Fruit fly (Drosophila melanogaster): Measurements from ENCODE around the gene CG42354.

Gene CG42354

DNA sequence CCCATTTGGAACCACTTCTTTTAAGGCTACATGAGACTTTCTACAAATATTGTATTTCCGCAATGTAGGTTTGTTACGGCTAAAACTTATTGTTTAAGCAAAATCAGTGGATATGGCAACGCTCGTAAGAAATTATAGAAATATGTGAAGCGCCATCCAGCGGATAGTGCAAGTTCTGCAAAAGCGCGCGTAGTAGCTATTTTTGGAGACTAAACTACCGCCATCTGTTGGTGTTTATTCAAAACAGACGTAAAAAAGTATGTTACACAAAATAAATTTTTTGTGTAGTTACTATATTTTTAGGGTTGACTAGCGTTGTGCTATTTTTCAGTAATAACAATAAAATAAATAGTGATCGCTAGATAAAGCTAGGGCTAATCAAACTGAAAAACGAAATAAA is 969 bp upstream of the CG42354 start:
- TF ChIP-seq lz (GFP tag; optimal IDR thresholded peaks at IDR 0.05) (peak; percentile 43), net (GFP tag; optimal IDR thresholded peaks at IDR 0.05) (no peak), Eip78C (GFP tag) (peak; percentile 17), Hr39 (GFP tag; optimal IDR thresholded peaks at IDR 0.05) (peak; percentile 32), ss (GFP tag; optimal IDR thresholded peaks at IDR 0.05) (no peak), acj6 (GFP tag; optimal IDR thresholded peaks at IDR 0.05) (peak; percentile 3), dsx (GFP tag; optimal IDR thresholded peaks at IDR 0.05; ENCODE audit: poor library complexity, severe bottlenecking) (no peak), cyc (GFP tag; optimal IDR thresholded peaks at IDR 0.05) (peak; percentile 39), CG31627 (GFP tag; optimal IDR thresholded peaks at IDR 0.05) (peak; percentile 37), salr (GFP tag; optimal IDR thresholded peaks at IDR 0.05) (no peak)

- TF ChIP-seq CG8119 (GFP tag; IDR thresholded peaks at IDR 0.05) (no peak), CG15336 (GFP tag; IDR thresholded peaks at IDR 0.05) (peak; percentile 15; the same call in 1 of the 2 replicates), svp (GFP tag) (no peak), Smox (GFP tag; optimal IDR thresholded peaks at IDR 0.05) (no peak), eg (GFP tag; IDR thresholded peaks at IDR 0.05) (no peak), CG8319 (GFP tag; optimal IDR thresholded peaks at IDR 0.05) (no peak), Gug (GFP tag; IDR thresholded peaks at IDR 0.05) (no peak), Eip78C (GFP tag) (peak; percentile 56), acj6 (GFP tag; optimal IDR thresholded peaks at IDR 0.05) (no peak), Eip75B (GFP tag; optimal IDR thresholded peaks at IDR 0.05) (no peak), CG6163 (GFP tag; IDR thresholded peaks at IDR 0.05) (0 out of 3 replicates have a peak, but pooled peaks have one; percentile 10), CG3919 (GFP tag; optimal IDR thresholded peaks at IDR 0.05) (no peak)
Observed at dm6 chrX:16104056-16104737, 549 bp downstream of the CG42354 start.

dm6 chrX:16103482-16103881 is 1.3 kb downstream of the CG42354 start:
- TF ChIP-seq CG11294 (GFP tag; IDR thresholded peaks at IDR 0.05) = no peak
- peak; percentile 52 for TF ChIP-seq Smox (GFP tag; optimal IDR thresholded peaks at IDR 0.05)
- TF ChIP-seq CG9139 (GFP tag; optimal IDR thresholded peaks at IDR 0.05) = no peak
- peak; percentile 32 for TF ChIP-seq CG8632 (GFP tag; optimal IDR thresholded peaks at IDR 0.05)
- TF ChIP-seq Eip93F (GFP tag; optimal IDR thresholded peaks at IDR 0.05) = peak; percentile 5
- peak; percentile 14 for TF ChIP-seq CG32006 (GFP tag; optimal IDR thresholded peaks at IDR 0.05)
- no peak for TF ChIP-seq CG4318 (GFP tag; optimal IDR thresholded peaks at IDR 0.05)
- TF ChIP-seq Eip78C (GFP tag) = peak; percentile 87
- peak; percentile 42 for TF ChIP-seq Hr4 (GFP tag; optimal IDR thresholded peaks at IDR 0.05)
- peak; percentile 29 for TF ChIP-seq pdm3 (GFP tag; optimal IDR thresholded peaks at IDR 0.05)
- peak; percentile 43 for TF ChIP-seq acj6 (GFP tag; optimal IDR thresholded peaks at IDR 0.05)
- TF ChIP-seq Eip75B (GFP tag; optimal IDR thresholded peaks at IDR 0.05) = peak; percentile 55
- no peak for TF ChIP-seq net (GFP tag; optimal IDR thresholded peaks at IDR 0.05)
- TF ChIP-seq topi (GFP tag; optimal IDR thresholded peaks at IDR 0.05) = peak; percentile 48
- peak; percentile 48 for TF ChIP-seq Sox102F (GFP tag; optimal IDR thresholded peaks at IDR 0.05)
- no peak for TF ChIP-seq ss (GFP tag; optimal IDR thresholded peaks at IDR 0.05)
- TF ChIP-seq CG8319 (GFP tag; optimal IDR thresholded peaks at IDR 0.05) = peak; percentile 15
- TF ChIP-seq CG3919 (GFP tag; optimal IDR thresholded peaks at IDR 0.05) = peak; percentile 24
- peak; percentile 78 for TF ChIP-seq CG6163 (GFP tag; IDR thresholded peaks at IDR 0.05)
- peak; percentile 54 for TF ChIP-seq CG31627 (GFP tag; optimal IDR thresholded peaks at IDR 0.05)
- TF ChIP-seq CG3032 (tag; optimal IDR thresholded peaks at IDR 0.05) = no peak
- TF ChIP-seq svp (GFP tag) = peak; percentile 87
- TF ChIP-seq CG10669 (GFP tag; optimal IDR thresholded peaks at IDR 0.05) = no peak
- peak in 1 of 2 experiments; percentile 4 for TF ChIP-seq salr (GFP tag; optimal IDR thresholded peaks at IDR 0.05)
- TF ChIP-seq lz (GFP tag; optimal IDR thresholded peaks at IDR 0.05) = peak; percentile 62
- no peak for TF ChIP-seq dac (GFP tag; optimal IDR thresholded peaks at IDR 0.05)
- TF ChIP-seq achi (GFP tag; optimal IDR thresholded peaks at IDR 0.05) = peak; percentile 38
- TF ChIP-seq dsx (GFP tag; optimal IDR thresholded peaks at IDR 0.05; ENCODE audit: poor library complexity, severe bottlenecking) = no peak
- no peak for TF ChIP-seq Gug (GFP tag; IDR thresholded peaks at IDR 0.05)
- no peak for TF ChIP-seq Ets96B (tag; optimal IDR thresholded peaks at IDR 0.05)
- no peak for TF ChIP-seq CG6808 (GFP tag; optimal IDR thresholded peaks at IDR 0.05)
- peak; percentile 3 for TF ChIP-seq CG11902 (GFP tag; optimal IDR thresholded peaks at IDR 0.05)
- TF ChIP-seq Met (GFP tag; optimal IDR thresholded peaks at IDR 0.05) = peak; percentile 59
- TF ChIP-seq CG34406 (GFP tag; optimal IDR thresholded peaks at IDR 0.05) = peak; percentile 29
- TF ChIP-seq Hr38 (GFP tag; optimal IDR thresholded peaks at IDR 0.05) = no peak
- peak; percentile 59 for TF ChIP-seq cyc (GFP tag; optimal IDR thresholded peaks at IDR 0.05)
- TF ChIP-seq CG11762 (GFP tag; optimal IDR thresholded peaks at IDR 0.05; ENCODE audit: insufficient read depth) = no peak
- peak; percentile 35 for TF ChIP-seq OdsH (GFP tag; optimal IDR thresholded peaks at IDR 0.05)
- no peak for TF ChIP-seq CG6276 (GFP tag; optimal IDR thresholded peaks at IDR 0.05)
- no peak for TF ChIP-seq spab (GFP tag; optimal IDR thresholded peaks at IDR 0.05)

All from whole organism, prepupa.